Worm (Caenorhabditis elegans) whole organism, L3 larva: Measurements from ENCODE around the gene Y39D8A.1.

Experiments
- ama-1 ChIP-seq: fragments of 150-350 bp; optimal IDR thresholded peaks from 2 replicates; lab custom pipeline; 2018
- ceh-28 ChIP-seq: fragments of 150-350 bp; optimal IDR thresholded peaks from 2 replicates; lab custom pipeline; 2014; ENCODE audit warnings: missing biosample characterization, missing genetic modification reagents, missing genetic modification characterization
- egl-27 ChIP-seq: sonication (generic microtip); optimal IDR thresholded peaks from 4 replicates; lab custom pipeline; 2017; ENCODE audit warnings: missing biosample characterization, missing genetic modification reagents, missing genetic modification characterization
- egl-5 ChIP-seq: fragments of 150-350 bp; optimal IDR thresholded peaks from 2 replicates; lab custom pipeline; 2017; ENCODE audit warnings: missing biosample characterization, missing genetic modification reagents, missing genetic modification characterization, inconsistent platforms
- elt-2 ChIP-seq: sonication (generic microtip); optimal IDR thresholded peaks from 2 replicates; lab custom pipeline; 2016; ENCODE audit warnings: missing genetic modification reagents, mild to moderate bottlenecking, missing genetic modification characterization, missing compliant biosample characterization
- lin-15B ChIP-seq: fragments of 150-350 bp; optimal IDR thresholded peaks from 2 replicates; lab custom pipeline; 2014; ENCODE audit warnings: missing biosample characterization, missing genetic modification characterization
- nhr-43 ChIP-seq: sonication (generic microtip); optimal IDR thresholded peaks from 2 replicates; lab custom pipeline; 2016; ENCODE audit warnings: mild to moderate bottlenecking, missing genetic modification characterization, missing compliant biosample characterization; ENCODE audit not compliant: poor library complexity, severe bottlenecking
- pqm-1 ChIP-seq: fragments of 150-350 bp; optimal IDR thresholded peaks from 2 replicates; lab custom pipeline; 2017; ENCODE audit warnings: missing biosample characterization, missing genetic modification characterization, inconsistent platforms
- sea-2 ChIP-seq: fragments of 150-350 bp; sonication (generic microtip); optimal IDR thresholded peaks from 4 replicates; lab custom pipeline; 2014; ENCODE audit warnings: missing biosample characterization, missing genetic modification reagents, missing genetic modification characterization
- skn-1 ChIP-seq: fragments of 150-350 bp; optimal IDR thresholded peaks from 2 replicates; lab custom pipeline; 2014; ENCODE audit warnings: missing biosample characterization, missing genetic modification characterization
- unc-62 ChIP-seq: fragments of 150-350 bp; sonication (generic microtip); optimal IDR thresholded peaks from 4 replicates; lab custom pipeline; 2014; ENCODE audit warnings: missing biosample characterization, missing genetic modification reagents, missing genetic modification characterization

DNA sequence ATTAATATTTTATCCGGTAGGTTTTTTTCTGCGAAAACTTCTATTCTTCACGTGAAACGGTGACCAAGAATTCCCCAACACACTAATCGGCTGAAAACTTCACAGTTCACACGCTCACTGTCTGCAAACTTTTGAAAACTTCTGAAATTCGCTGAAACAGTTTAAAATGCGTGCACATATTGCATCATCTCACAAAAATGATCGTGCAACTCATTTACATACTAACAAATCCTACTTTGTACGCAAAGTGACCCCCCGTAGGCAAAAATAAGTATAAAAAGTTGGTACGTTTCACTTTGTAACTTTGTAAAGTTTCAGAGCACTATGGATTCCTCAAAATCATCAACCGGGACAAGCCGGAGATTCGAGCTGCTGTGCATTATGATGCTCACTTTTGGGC, 30.1 kb upstream of the Y39D8A.1 start, which contains the start of gene ZK6.6:
- TF ChIP-seq ama-1: no peak
- TF ChIP-seq skn-1 (tag; lab: Kevin White, UChicago): no peak
- no peak for TF ChIP-seq nhr-43 (tag; lab: Kevin White, UChicago)
- TF ChIP-seq egl-5 (tag; lab: Kevin White, UChicago): no peak
- no peak for TF ChIP-seq pqm-1 (tag; lab: Kevin White, UChicago)
- TF ChIP-seq egl-27 (tag; lab: Kevin White, UChicago): no peak
- no peak for TF ChIP-seq ceh-28 (tag; lab: Kevin White, UChicago)
- TF ChIP-seq sea-2 (GFP tag; lab: Kevin White, UChicago): no peak
- TF ChIP-seq unc-62: no peak
- no peak for TF ChIP-seq lin-15B
- no peak for TF ChIP-seq elt-2 (tag; lab: Kevin White, UChicago)
